Worm (Caenorhabditis elegans): ENCODE measurements around the gene C28A5.6.

DNA sequence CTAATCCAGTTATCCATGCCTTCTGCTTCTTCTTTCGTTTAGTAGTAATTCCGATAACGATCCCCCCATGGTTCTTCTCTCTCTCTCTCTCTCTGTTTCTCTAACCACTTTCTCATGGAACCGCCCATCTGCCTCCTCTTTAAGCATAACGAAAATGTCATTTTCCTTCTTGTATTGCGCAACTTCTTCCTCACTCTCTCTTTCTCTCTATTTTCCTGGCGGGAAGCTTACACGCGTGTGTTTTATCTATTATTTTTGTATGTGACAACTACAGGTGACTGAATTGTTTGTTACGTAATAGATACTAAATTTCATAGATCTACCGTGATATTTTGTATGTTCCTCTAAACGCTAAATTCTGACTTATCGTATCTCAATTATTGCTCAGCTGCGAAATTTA lies 38.9 kb downstream of the C28A5.6 start:
- TF ChIP-seq ama-1 (optimal IDR thresholded peaks at IDR 0.05) (no peak), lim-6 (tag; optimal IDR thresholded peaks at IDR 0.05) (no peak), tbx-2 (tag; optimal IDR thresholded peaks at IDR 0.05) (no peak), che-1 (tag; optimal IDR thresholded peaks at IDR 0.05) (no peak)
